Fruit fly (Drosophila melanogaster) whole organism, embryonic: ENCODE data around the gene Ak3.

Experiments used
- Atf3 ChIP-seq: fragments of 200-800 bp; sonication (Bioruptor generic); optimal IDR thresholded peaks from 3 replicates; lab custom pipeline; 2016; ENCODE audit warnings: missing biosample characterization, missing genetic modification characterization
- B-H2 ChIP-seq: fragments of 200-800 bp; sonication (Bioruptor generic); optimal IDR thresholded peaks from 2 replicates; lab custom pipeline; 2018; ENCODE audit warnings: missing biosample characterization, mild to moderate bottlenecking, missing genetic modification characterization
- CG10431 ChIP-seq: fragments of 200-800 bp; sonication (Bioruptor generic); optimal IDR thresholded peaks from 3 replicates; lab custom pipeline; 2018; ENCODE audit warnings: missing biosample characterization, mild to moderate bottlenecking, missing genetic modification characterization
- CG11398 ChIP-seq: fragments of 200-800 bp; sonication (Bioruptor generic); optimal IDR thresholded peaks from 2 replicates; lab custom pipeline; 2016; ENCODE audit warnings: missing biosample characterization, missing genetic modification characterization
- CG14667 ChIP-seq: fragments of 200-800 bp; sonication (Bioruptor generic); IDR thresholded peaks from 2 replicates; pipeline ENCODE4 v1.3.6; 2022; ENCODE audit warnings: missing biosample characterization, missing genetic modification characterization
- CG16815 ChIP-seq: fragments of 200-800 bp; sonication (Bioruptor generic); optimal IDR thresholded peaks from 3 replicates; lab custom pipeline; 2017; ENCODE audit warnings: missing biosample characterization, mild to moderate bottlenecking, missing genetic modification characterization
- CG17186 ChIP-seq: fragments of 200-800 bp; sonication (Bioruptor generic); optimal IDR thresholded peaks from 3 replicates; lab custom pipeline; 2017; ENCODE audit warnings: missing biosample characterization, missing genetic modification reagents, missing genetic modification characterization
- CG17802 ChIP-seq: fragments of 200-800 bp; sonication (Bioruptor generic); optimal IDR thresholded peaks from 2 replicates; lab custom pipeline; 2018; ENCODE audit warnings: missing biosample characterization, mild to moderate bottlenecking, missing genetic modification characterization, moderate library complexity
- CG18011 ChIP-seq: fragments of 200-800 bp; sonication (Bioruptor generic); optimal IDR thresholded peaks from 2 replicates; lab custom pipeline; 2017; ENCODE audit warnings: missing biosample characterization, missing genetic modification characterization, mild to moderate bottlenecking, moderate library complexity, missing genotype
- CG2889 ChIP-seq: fragments of 200-800 bp; sonication (Bioruptor generic); IDR thresholded peaks from 3 replicates; pipeline ENCODE4 v1.3.6; 2022; ENCODE audit warnings: missing biosample characterization, missing genetic modification characterization
- CG30020 ChIP-seq: fragments of 200-800 bp; optimal IDR thresholded peaks from 2 replicates; lab custom pipeline; 2019; ENCODE audit warnings: missing biosample characterization, mild to moderate bottlenecking, missing genetic modification characterization, moderate library complexity
- CG4328 ChIP-seq: fragments of 200-800 bp; sonication (Bioruptor generic); optimal IDR thresholded peaks from 3 replicates; lab custom pipeline; 2017; ENCODE audit warnings: missing biosample characterization, missing genetic modification reagents, missing genetic modification characterization
- CG4404 ChIP-seq: fragments of 200-800 bp; sonication (Bioruptor generic); IDR thresholded peaks from 2 replicates; pipeline ENCODE4 v1.3.6; 2022; ENCODE audit warnings: missing biosample characterization, missing genetic modification characterization
- CG4854 ChIP-seq: fragments of 200-800 bp; sonication (Bioruptor generic); optimal IDR thresholded peaks from 2 replicates; lab custom pipeline; 2016; ENCODE audit warnings: missing biosample characterization, missing genetic modification characterization, inconsistent platforms
- CG7372 ChIP-seq: fragments of 200-800 bp; sonication (Bioruptor generic); IDR thresholded peaks from 2 replicates; pipeline ENCODE4 v1.3.6; 2022; ENCODE audit warnings: missing biosample characterization, missing genetic modification characterization
- CG8089 ChIP-seq: fragments of 200-800 bp; sonication (Bioruptor generic); optimal IDR thresholded peaks from 3 replicates; lab custom pipeline; 2016; ENCODE audit warnings: missing biosample characterization, missing genetic modification characterization
- CG8359 ChIP-seq: fragments of 200-800 bp; sonication (Bioruptor generic); optimal IDR thresholded peaks from 2 replicates; lab custom pipeline; 2017; ENCODE audit warnings: missing biosample characterization, mild to moderate bottlenecking, missing genetic modification characterization, borderline replicate concordance
- CG9817 ChIP-seq: fragments of 200-800 bp; sonication (Bioruptor generic); optimal IDR thresholded peaks from 2 replicates; lab custom pipeline; 2018; ENCODE audit warnings: missing biosample characterization, mild to moderate bottlenecking, missing genetic modification characterization, moderate library complexity
- Dad ChIP-seq: fragments of 200-800 bp; sonication (Bioruptor generic); optimal IDR thresholded peaks from 3 replicates; lab custom pipeline; 2016; ENCODE audit warnings: missing biosample characterization, missing genetic modification characterization
- Dfd ChIP-seq, 2 experiments: fragments of >200 bp; optimal IDR thresholded peaks; 2 replicates each; lab custom pipeline; 2017; ENCODE audit warnings: missing biosample characterization in 2 of 2, missing genetic modification characterization in 2 of 2
- E2f2 ChIP-seq: fragments of 200-800 bp; sonication (Bioruptor generic); IDR thresholded peaks from 2 replicates; pipeline ENCODE4 v1.3.6; 2022; ENCODE audit warnings: missing biosample characterization, missing genetic modification characterization
- Ets65A ChIP-seq: fragments of 200-800 bp; sonication (Bioruptor generic); peaks from one replicate; lab custom pipeline; 2016; ENCODE audit warnings: missing biosample characterization, missing genetic modification characterization
- MESR4 ChIP-seq: fragments of 200-800 bp; sonication (Bioruptor generic); optimal IDR thresholded peaks from 2 replicates; lab custom pipeline; 2018; ENCODE audit warnings: missing biosample characterization, mild to moderate bottlenecking, missing genetic modification characterization, moderate library complexity
- Mes4 ChIP-seq: fragments of 200-800 bp; sonication (Bioruptor generic); optimal IDR thresholded peaks from 2 replicates; lab custom pipeline; 2016; ENCODE audit warnings: missing biosample characterization, missing genetic modification characterization
- Nf-YC ChIP-seq: fragments of 200-800 bp; optimal IDR thresholded peaks from 3 replicates; lab custom pipeline; 2019; ENCODE audit warnings: missing biosample characterization, mild to moderate bottlenecking, missing genetic modification characterization, moderate library complexity
- Poxn ChIP-seq: fragments of 200-800 bp; sonication (Bioruptor generic); IDR thresholded peaks from 2 replicates; pipeline ENCODE4 v1.3.6; 2022; ENCODE audit warnings: missing biosample characterization, missing genetic modification characterization
- Ptx1 ChIP-seq: fragments of 200-800 bp; sonication (Bioruptor generic); IDR thresholded peaks from 2 replicates; pipeline ENCODE4 v1.3.6; 2022; ENCODE audit warnings: missing biosample characterization, missing genetic modification characterization
- Six4 ChIP-seq: fragments of 200-800 bp; sonication (Bioruptor generic); optimal IDR thresholded peaks from 2 replicates; lab custom pipeline; 2016; ENCODE audit warnings: missing biosample characterization, missing genetic modification characterization
- abd-A ChIP-seq: fragments of 200-800 bp; sonication (Bioruptor generic); optimal IDR thresholded peaks from 3 replicates; lab custom pipeline; 2019; ENCODE audit warnings: missing biosample characterization, mild to moderate bottlenecking, missing genetic modification characterization, moderate library complexity
- crc ChIP-seq: fragments of 200-800 bp; sonication (Bioruptor generic); optimal IDR thresholded peaks from 2 replicates; lab custom pipeline; 2016; ENCODE audit warnings: missing biosample characterization, missing genetic modification characterization
- crp ChIP-seq, 2 experiments: fragments of 200-800 bp; sonication (Bioruptor generic); optimal IDR thresholded peaks; 2 replicates in 1 of 2; 3 replicates in 1 of 2; lab custom pipeline; 2017; ENCODE audit warnings: missing biosample characterization in 2 of 2, missing genetic modification characterization in 2 of 2, mild to moderate bottlenecking in 1 of 2, moderate library complexity in 1 of 2
- dimm ChIP-seq: fragments of 200-800 bp; sonication (Bioruptor generic); IDR thresholded peaks from 2 replicates; pipeline ENCODE4 v1.3.6; 2022; ENCODE audit warnings: missing biosample characterization, missing genetic modification characterization
- dm ChIP-seq: fragments of 200-800 bp; sonication (Bioruptor generic); optimal IDR thresholded peaks from 3 replicates; lab custom pipeline; 2016; ENCODE audit warnings: missing biosample characterization, missing genetic modification characterization
- eve ChIP-seq, 2 experiments: fragments of >200 bp; optimal IDR thresholded peaks; 2 replicates each; lab custom pipeline; 2017; ENCODE audit warnings: missing biosample characterization in 2 of 2, missing genetic modification characterization in 2 of 2
- gfzf ChIP-seq: fragments of 200-800 bp; sonication (Bioruptor generic); optimal IDR thresholded peaks from 2 replicates; lab custom pipeline; 2016; ENCODE audit warnings: missing biosample characterization, mild to moderate bottlenecking, missing genetic modification characterization, moderate library complexity
- her ChIP-seq: fragments of 200-800 bp; sonication (Bioruptor generic); optimal IDR thresholded peaks from 2 replicates; lab custom pipeline; 2016; ENCODE audit warnings: missing biosample characterization, missing genetic modification characterization
- hkb ChIP-seq, 2 experiments: fragments of 200-800 bp in 1 of 2; fragments of >200 bp in 1 of 2; sonication (Bioruptor generic) in 1 of 2; IDR thresholded peaks in 1 of 2; optimal IDR thresholded peaks in 1 of 2; 2 replicates each; pipeline versions ENCODE4 v1.3.6 to Lab custom; 2017 to 2022; ENCODE audit warnings: missing biosample characterization in 1 of 2, missing genetic modification characterization in 1 of 2
- ind ChIP-seq: fragments of 200-800 bp; sonication (Bioruptor generic); optimal IDR thresholded peaks from 3 replicates; lab custom pipeline; 2016; ENCODE audit warnings: missing biosample characterization, missing genetic modification characterization
- knrl ChIP-seq: fragments of 200-800 bp; sonication (Bioruptor generic); IDR thresholded peaks from 3 replicates; pipeline ENCODE4 v1.3.6; 2022; ENCODE audit warnings: missing biosample characterization, missing genetic modification characterization; ENCODE audit not compliant: partially characterized antibody
- nau ChIP-seq: fragments of 200-800 bp; sonication (Bioruptor generic); optimal IDR thresholded peaks from 3 replicates; lab custom pipeline; 2017; ENCODE audit warnings: missing biosample characterization, mild to moderate bottlenecking, missing genetic modification characterization, missing genetic modification reagents
- otp ChIP-seq: fragments of 200-800 bp; sonication (Bioruptor generic); IDR thresholded peaks from 3 replicates; pipeline ENCODE4, ENCODE4 v1.3.6; 2022; ENCODE audit warnings: missing biosample characterization, missing genetic modification characterization
- pb ChIP-seq: fragments of 200-800 bp; sonication (Bioruptor generic); optimal IDR thresholded peaks from 3 replicates; lab custom pipeline; 2016; ENCODE audit warnings: missing biosample characterization, missing genetic modification characterization
- pnt ChIP-seq: fragments of 200-800 bp; sonication (Bioruptor generic); optimal IDR thresholded peaks from 3 replicates; lab custom pipeline; 2016; ENCODE audit warnings: missing biosample characterization, missing genetic modification characterization
- shn ChIP-seq: fragments of 200-800 bp; sonication (Bioruptor generic); optimal IDR thresholded peaks from 3 replicates; lab custom pipeline; 2016; ENCODE audit warnings: missing biosample characterization, missing genetic modification characterization
- slbo ChIP-seq: fragments of 200-800 bp; sonication (Bioruptor generic); IDR thresholded peaks from 2 replicates; pipeline ENCODE4 v1.3.6; 2022; ENCODE audit warnings: missing biosample characterization, missing genetic modification characterization
- sob ChIP-seq: fragments of 200-800 bp; sonication (Bioruptor generic); IDR thresholded peaks from 2 replicates; pipeline ENCODE4 v1.3.6; 2022; ENCODE audit warnings: missing biosample characterization, missing genetic modification characterization
- tna ChIP-seq: fragments of 200-800 bp; sonication (Bioruptor generic); IDR thresholded peaks from 2 replicates; pipeline ENCODE4 v1.3.6; 2022; ENCODE audit warnings: missing biosample characterization, missing genetic modification characterization; ENCODE audit not compliant: partially characterized antibody
- yki ChIP-seq: fragments of >200 bp; optimal IDR thresholded peaks from 3 replicates; lab custom pipeline; 2018

The Ak3 gene

dm6 chr3R:10886462-10887315 lies 2.7 kb downstream of the Ak3 start (continued):
- TF ChIP-seq Poxn (GFP tag; lab: Robert Waterston, UW) = peak; percentile 64
- peak; percentile 78 for TF ChIP-seq CG11398 (GFP tag; lab: Kevin White, UChicago)
- TF ChIP-seq otp (GFP tag; lab: Robert Waterston, UW) = peak; percentile 44; the same call in 1 of the 3 replicates
- peak; percentile 57 for TF ChIP-seq CG8359
- TF ChIP-seq pnt = peak; percentile 66
- peak; percentile 41 for TF ChIP-seq CG30020 (tag; lab: Kevin White, UChicago)
- peak; percentile 50; the same call in 1 of the 2 replicates for TF ChIP-seq dimm (GFP tag; lab: Robert Waterston, UW)
- TF ChIP-seq CG7372 = peak; percentile 84
- TF ChIP-seq yki (lab: Kevin White, UChicago) = peak; percentile 55
- TF ChIP-seq Nf-YC (tag; lab: Kevin White, UChicago) = peak; percentile 80
- TF ChIP-seq eve (GFP tag; optimal IDR thresholded peaks at IDR 0.05; lab: Kevin White, UChicago) = no peak
- no peak for TF ChIP-seq hkb (optimal IDR thresholded peaks at IDR 0.05; lab: Kevin White, UChicago)
- TF ChIP-seq hkb (GFP tag; IDR thresholded peaks at IDR 0.05; lab: Robert Waterston, UW) = peak; percentile 91
- TF ChIP-seq dm (GFP tag; lab: Kevin White, UChicago) = peak; percentile 60
- peak; percentile 81 for TF ChIP-seq her (GFP tag; lab: Kevin White, UChicago)
- peak; percentile 82 for TF ChIP-seq Mes4 (GFP tag; lab: Kevin White, UChicago)
- peak; percentile 73 for TF ChIP-seq CG4404 (GFP tag; lab: Robert Waterston, UW)
- TF ChIP-seq Atf3 (GFP tag; lab: Kevin White, UChicago) = peak; percentile 48
- TF ChIP-seq CG18011 (GFP tag; lab: Kevin White, UChicago) = peak; percentile 74
- TF ChIP-seq CG8089 = peak; percentile 78
- no peak for TF ChIP-seq MESR4 (GFP tag; lab: Kevin White, UChicago)
- peak; percentile 29; the same call in 1 of the 3 replicates for TF ChIP-seq knrl
- peak; percentile 6 for TF ChIP-seq gfzf (GFP tag; lab: Kevin White, UChicago)
- peak; percentile 90 for TF ChIP-seq slbo (GFP tag; lab: Robert Waterston, UW)
- TF ChIP-seq CG10431 (GFP tag; lab: Kevin White, UChicago) = peak; percentile 49
- TF ChIP-seq nau = peak; percentile 79
- no peak for TF ChIP-seq CG17186 (GFP tag; lab: Kevin White, UChicago)
- TF ChIP-seq crc (GFP tag; lab: Kevin White, UChicago) = peak; percentile 87
- peak; percentile 72 for TF ChIP-seq CG2889 (GFP tag; lab: Robert Waterston, UW)
- TF ChIP-seq sob (GFP tag; lab: Robert Waterston, UW) = peak; percentile 92
- TF ChIP-seq B-H2 (GFP tag; lab: Kevin White, UChicago) = peak; percentile 89
- TF ChIP-seq tna (GFP tag; lab: Robert Waterston, UW) = 0 out of 2 replicates have a peak, but pooled peaks have one; percentile 7
- peak; percentile 90 for TF ChIP-seq CG9817 (tag; lab: Kevin White, UChicago)
- peak; percentile 77 for TF ChIP-seq ind (GFP tag; lab: Kevin White, UChicago)
- TF ChIP-seq Ptx1 (GFP tag; lab: Robert Waterston, UW) = peak; percentile 91
- TF ChIP-seq Ets65A (GFP tag; lab: Kevin White, UChicago) = peak; percentile 44
- peak in 1 of 2 experiments; percentile 66 for TF ChIP-seq crp (GFP tag; optimal IDR thresholded peaks at IDR 0.05; lab: Kevin White, UChicago)
- peak; percentile 75 for TF ChIP-seq CG14667
- TF ChIP-seq Six4 = peak; percentile 70
- TF ChIP-seq shn (GFP tag; lab: Kevin White, UChicago) = peak; percentile 74
- TF ChIP-seq CG16815 = peak; percentile 85
- no peak for TF ChIP-seq Dfd (GFP tag; optimal IDR thresholded peaks at IDR 0.05; lab: Kevin White, UChicago)
- TF ChIP-seq abd-A (tag; lab: Kevin White, UChicago) = peak; percentile 86
- peak; percentile 13 for TF ChIP-seq CG17802
- peak; percentile 55 for TF ChIP-seq CG4854 (GFP tag; lab: Kevin White, UChicago)
- TF ChIP-seq pb (GFP tag; lab: Kevin White, UChicago) = peak; percentile 67
- peak; percentile 76 for TF ChIP-seq E2f2
- TF ChIP-seq CG4328 (GFP tag; lab: Kevin White, UChicago) = peak; percentile 92
- peak; percentile 77 for TF ChIP-seq Dad
